Worm (Caenorhabditis elegans) whole organism, L2 larva: ENCODE measurements around the gene Y32G9A.12.
A peak's percentile ranks its signal among the peaks of the same experiment; 100 is the strongest.

Source experiments
- C34F6.9 ChIP-seq: fragments of 150-350 bp; optimal IDR thresholded peaks from 2 replicates; lab custom pipeline; 2014; ENCODE audit warnings: missing biosample characterization, missing genetic modification characterization
- R02D3.7 ChIP-seq: fragments of 150-350 bp; optimal IDR thresholded peaks from 2 replicates; lab custom pipeline; 2014; ENCODE audit warnings: missing biosample characterization, missing genetic modification characterization
- Y55F3AM.14 ChIP-seq: fragments of 200-800 bp; sonication (Bioruptor generic); optimal IDR thresholded peaks from 2 replicates; lab custom pipeline; 2018; ENCODE audit warnings: mild to moderate bottlenecking, missing genetic modification characterization, missing compliant biosample characterization
- ZK546.5 ChIP-seq: sonication (generic microtip); optimal IDR thresholded peaks from 2 replicates; lab custom pipeline; 2017; ENCODE audit warnings: missing biosample characterization, missing genetic modification characterization
- alr-1 ChIP-seq: fragments of 150-350 bp; optimal IDR thresholded peaks from 2 replicates; lab custom pipeline; 2014; ENCODE audit warnings: missing biosample characterization, missing genetic modification characterization
- ama-1 ChIP-seq: fragments of 150-350 bp; optimal IDR thresholded peaks from 2 replicates; lab custom pipeline; 2018; ENCODE audit warnings: inconsistent platforms
- blmp-1 ChIP-seq: sonication (generic microtip); optimal IDR thresholded peaks from 2 replicates; lab custom pipeline; 2017; ENCODE audit warnings: missing genetic modification characterization, mild to moderate bottlenecking, missing compliant biosample characterization, antibody characterized with exemption, moderate library complexity; ENCODE audit not compliant: insufficient read depth
- ceh-16 ChIP-seq: fragments of 150-350 bp; optimal IDR thresholded peaks from 2 replicates; lab custom pipeline; 2014; ENCODE audit warnings: missing biosample characterization, missing genetic modification characterization
- ceh-82 ChIP-seq: fragments of 150-350 bp; optimal IDR thresholded peaks from 2 replicates; lab custom pipeline; 2014; ENCODE audit warnings: missing biosample characterization, missing genetic modification characterization
- crh-2 ChIP-seq: sonication (generic microtip); optimal IDR thresholded peaks from 2 replicates; lab custom pipeline; 2017; ENCODE audit warnings: missing biosample characterization, missing genetic modification characterization
- dmd-4 ChIP-seq: sonication (generic microtip); optimal IDR thresholded peaks from 2 replicates; lab custom pipeline; 2017; ENCODE audit warnings: missing biosample characterization, missing genetic modification characterization
- egl-27 ChIP-seq: sonication (generic microtip); optimal IDR thresholded peaks from 3 replicates; lab custom pipeline; 2017; ENCODE audit warnings: missing biosample characterization, missing genetic modification reagents, missing genetic modification characterization
- elt-1 ChIP-seq: fragments of 150-350 bp; optimal IDR thresholded peaks from 2 replicates; lab custom pipeline; 2014; ENCODE audit warnings: missing biosample characterization, missing genetic modification characterization
- elt-3 ChIP-seq: sonication (generic microtip); optimal IDR thresholded peaks from 2 replicates; lab custom pipeline; 2017; ENCODE audit warnings: missing biosample characterization, missing genetic modification characterization
- fos-1 ChIP-seq: fragments of 150-350 bp; optimal IDR thresholded peaks from 2 replicates; lab custom pipeline; 2014; ENCODE audit warnings: missing biosample characterization, missing genetic modification characterization
- gmeb-1 ChIP-seq: fragments of 150-350 bp; optimal IDR thresholded peaks from 2 replicates; lab custom pipeline; 2014; ENCODE audit warnings: missing biosample characterization, missing genetic modification characterization
- lin-11 ChIP-seq: fragments of 150-350 bp; sonication (generic microtip); optimal IDR thresholded peaks from 2 replicates; lab custom pipeline; 2014; ENCODE audit warnings: missing biosample characterization, missing genetic modification characterization, inconsistent platforms, mixed read lengths
- mab-5 ChIP-seq: fragments of 150-350 bp; optimal IDR thresholded peaks from 2 replicates; lab custom pipeline; 2014; ENCODE audit warnings: missing biosample characterization, missing genetic modification characterization
- mbf-1 ChIP-seq: sonication (generic microtip); optimal IDR thresholded peaks from 2 replicates; lab custom pipeline; 2017; ENCODE audit warnings: missing biosample characterization, missing genetic modification characterization
- mdl-1 ChIP-seq, 2 experiments: fragments of 150-350 bp in 1 of 2; sonication (generic microtip) in 1 of 2; optimal IDR thresholded peaks; 2 replicates each; lab custom pipeline; 2017; ENCODE audit warnings: missing biosample characterization in 2 of 2, missing genetic modification characterization in 2 of 2
- nhr-11 ChIP-seq: fragments of 150-350 bp; optimal IDR thresholded peaks from 2 replicates; lab custom pipeline; 2014; ENCODE audit warnings: missing biosample characterization, missing genetic modification characterization
- nhr-12 ChIP-seq: fragments of 150-350 bp; optimal IDR thresholded peaks from 2 replicates; lab custom pipeline; 2014; ENCODE audit warnings: missing biosample characterization, missing genetic modification characterization
- nhr-129 ChIP-seq: fragments of 150-350 bp; optimal IDR thresholded peaks from 2 replicates; lab custom pipeline; 2014; ENCODE audit warnings: missing biosample characterization, missing genetic modification characterization
- nhr-21 ChIP-seq: fragments of 150-350 bp; optimal IDR thresholded peaks from 2 replicates; lab custom pipeline; 2014; ENCODE audit warnings: missing biosample characterization, missing genetic modification characterization
- nhr-23 ChIP-seq: fragments of 150-350 bp; optimal IDR thresholded peaks from 2 replicates; lab custom pipeline; 2014; ENCODE audit warnings: missing biosample characterization, missing genetic modification reagents, missing genetic modification characterization
- nhr-237 ChIP-seq: fragments of 150-350 bp; optimal IDR thresholded peaks from 2 replicates; lab custom pipeline; 2014; ENCODE audit warnings: missing biosample characterization, missing genetic modification characterization
- nhr-6 ChIP-seq: fragments of 150-350 bp; optimal IDR thresholded peaks from 2 replicates; lab custom pipeline; 2014; ENCODE audit warnings: missing biosample characterization, missing genetic modification characterization
- nhr-77 ChIP-seq: fragments of 150-350 bp; optimal IDR thresholded peaks from 2 replicates; lab custom pipeline; 2014; ENCODE audit warnings: missing biosample characterization, missing genetic modification characterization
- peb-1 ChIP-seq: fragments of 150-350 bp; optimal IDR thresholded peaks from 2 replicates; lab custom pipeline; 2014; ENCODE audit warnings: missing biosample characterization, missing genetic modification characterization
- sem-4 ChIP-seq: fragments of 150-350 bp; optimal IDR thresholded peaks from 2 replicates; lab custom pipeline; 2014; ENCODE audit warnings: missing biosample characterization, missing genetic modification reagents, missing genetic modification characterization
- skn-1 ChIP-seq: sonication (generic microtip); optimal IDR thresholded peaks from 2 replicates; lab custom pipeline; 2017; ENCODE audit warnings: missing biosample characterization, missing genetic modification characterization
- sma-3 ChIP-seq: sonication (generic microtip); optimal IDR thresholded peaks from 2 replicates; lab custom pipeline; 2016; ENCODE audit warnings: missing genetic modification reagents, missing genetic modification characterization, missing compliant biosample characterization
- sma-9 ChIP-seq, 2 experiments: fragments of 150-350 bp in 1 of 2; sonication (generic microtip) in 1 of 2; optimal IDR thresholded peaks; 2 replicates each; lab custom pipeline; 2014 to 2016; ENCODE audit warnings: missing genetic modification characterization in 2 of 2, mild to moderate bottlenecking in 1 of 2, missing biosample characterization in 1 of 2, missing compliant biosample characterization in 1 of 2, missing genetic modification reagents in 1 of 2, moderate library complexity in 1 of 2
- snpc-4 ChIP-seq: fragments of 150-350 bp; optimal IDR thresholded peaks from 2 replicates; lab custom pipeline; 2014; ENCODE audit warnings: missing biosample characterization, missing genetic modification characterization
- unc-39 ChIP-seq: fragments of 150-350 bp; optimal IDR thresholded peaks from 2 replicates; lab custom pipeline; 2014; ENCODE audit warnings: missing biosample characterization, missing genetic modification characterization
- unc-55 ChIP-seq: fragments of 150-350 bp; sonication (generic microtip); optimal IDR thresholded peaks from 3 replicates; lab custom pipeline; 2014; ENCODE audit warnings: missing biosample characterization, missing genetic modification reagents, missing genetic modification characterization
- unc-62 ChIP-seq: fragments of 150-350 bp; optimal IDR thresholded peaks from 2 replicates; lab custom pipeline; 2014; ENCODE audit warnings: missing biosample characterization, missing genetic modification reagents, missing genetic modification characterization
- ztf-4 ChIP-seq: fragments of 150-350 bp; optimal IDR thresholded peaks from 2 replicates; lab custom pipeline; 2014; ENCODE audit warnings: missing biosample characterization, missing genetic modification characterization

Gene Y32G9A.12

DNA sequence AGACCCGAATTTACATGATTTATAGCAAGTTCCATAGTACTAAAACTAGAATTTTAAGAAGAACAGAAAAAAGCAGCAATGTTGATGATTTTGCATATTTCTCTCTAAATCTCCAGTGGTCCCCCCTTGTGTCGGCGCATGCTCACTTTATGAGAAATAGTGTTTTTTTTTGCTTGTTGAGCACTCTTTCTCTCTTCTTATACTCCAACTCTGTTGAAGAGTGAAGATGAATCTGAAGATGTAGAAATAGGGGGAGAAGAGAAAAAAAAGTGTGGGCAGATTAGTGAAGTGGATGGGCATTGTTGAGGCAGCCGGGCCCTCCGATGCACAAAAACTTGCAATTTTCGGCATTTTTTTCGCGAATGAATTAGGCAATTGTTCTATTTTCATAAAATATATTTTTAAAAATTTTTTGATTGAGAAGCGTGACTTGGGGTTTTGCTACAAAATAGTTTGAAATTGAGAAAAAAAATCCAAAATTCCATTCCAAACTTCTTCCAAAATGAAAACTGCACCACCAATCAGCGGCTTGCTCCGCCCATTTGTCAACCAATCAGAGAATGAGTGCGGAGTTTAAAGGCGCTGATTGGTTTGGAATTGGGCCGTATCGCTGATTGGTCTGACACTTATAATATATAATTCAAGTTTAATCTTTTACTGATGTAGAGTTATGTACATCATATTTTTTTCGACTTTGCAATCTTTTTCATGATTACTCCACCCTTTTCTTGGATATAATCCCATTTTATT lies 20.6 kb upstream of the Y32G9A.12 start:
- TF ChIP-seq C34F6.9 (tag; lab: Kevin White, UChicago) (peak; percentile 10), mdl-1 (tag; optimal IDR thresholded peaks at IDR 0.05; lab: Kevin White, UChicago) (no peak), unc-55 (GFP tag; lab: Kevin White, UChicago) (peak; percentile 21)

- TF ChIP-seq gmeb-1 (no peak), elt-1 (tag; lab: Kevin White, UChicago) (no peak), skn-1 (tag; lab: Kevin White, UChicago) (no peak), ZK546.5 (no peak), blmp-1 (tag; lab: Kevin White, UChicago) (no peak), unc-55 (GFP tag; lab: Kevin White, UChicago) (no peak), C34F6.9 (tag; lab: Kevin White, UChicago) (no peak), unc-62 (GFP tag; lab: Kevin White, UChicago) (no peak), nhr-21 (tag; lab: Kevin White, UChicago) (no peak), R02D3.7 (tag; lab: Kevin White, UChicago) (no peak), nhr-11 (tag; lab: Kevin White, UChicago) (no peak), sma-3 (GFP tag; lab: Kevin White, UChicago) (no peak), ceh-16 (tag; lab: Kevin White, UChicago) (no peak), elt-3 (tag; lab: Kevin White, UChicago) (no peak), nhr-237 (tag; lab: Kevin White, UChicago) (no peak), sma-9 (GFP tag; optimal IDR thresholded peaks at IDR 0.05; lab: Kevin White, UChicago) (no peak), sma-9 (tag; optimal IDR thresholded peaks at IDR 0.05; lab: Kevin White, UChicago) (no peak), lin-11 (tag; lab: Kevin White, UChicago) (no peak), ceh-82 (tag; lab: Kevin White, UChicago) (no peak), mbf-1 (tag; lab: Kevin White, UChicago) (no peak)
- TF ChIP-seq, all 48 proteins: peak for 0
These were observed 18.0 kb upstream of the Y32G9A.12 start, which contains the start of gene glb-25 for ce11 chrV:1937963-1938362. glb-25 (plus strand) TSS chrV:1938263.

- no peak for TF ChIP-seq mab-5 (tag; lab: Kevin White, UChicago)
- no peak for TF ChIP-seq egl-27 (tag; lab: Kevin White, UChicago)
- no peak for TF ChIP-seq alr-1
- no peak for TF ChIP-seq dmd-4 (tag; lab: Kevin White, UChicago)
- TF ChIP-seq nhr-12 (tag; lab: Kevin White, UChicago), result no peak
- no peak for TF ChIP-seq ztf-4 (tag; lab: Kevin White, UChicago)
- no peak for TF ChIP-seq nhr-237 (tag; lab: Kevin White, UChicago)
- no peak for TF ChIP-seq elt-1 (tag; lab: Kevin White, UChicago)
- TF ChIP-seq unc-62 (GFP tag; lab: Kevin White, UChicago), result no peak
- TF ChIP-seq blmp-1 (tag; lab: Kevin White, UChicago), result no peak
- TF ChIP-seq, all 48 proteins: peak for 0
These were observed 15.5 kb upstream of the Y32G9A.12 start for ce11 chrV:1935494-1935893.

- TF ChIP-seq nhr-12 (tag; lab: Kevin White, UChicago) (no peak), egl-27 (tag; lab: Kevin White, UChicago) (no peak), nhr-77 (tag; lab: Kevin White, UChicago) (no peak), snpc-4 (tag; lab: Kevin White, UChicago) (no peak), unc-39 (tag; lab: Kevin White, UChicago) (no peak), nhr-237 (tag; lab: Kevin White, UChicago) (no peak), elt-1 (tag; lab: Kevin White, UChicago) (no peak), Y55F3AM.14 (GFP tag; lab: Kevin White, UChicago) (no peak), blmp-1 (tag; lab: Kevin White, UChicago) (no peak), ZK546.5 (no peak), fos-1 (no peak), sem-4 (tag; lab: Kevin White, UChicago) (no peak), nhr-6 (no peak), ama-1 (lab: Kevin White, UChicago) (no peak), crh-2 (no peak), ceh-82 (tag; lab: Kevin White, UChicago) (no peak), C34F6.9 (tag; lab: Kevin White, UChicago) (no peak), nhr-129 (no peak), nhr-23 (tag; lab: Kevin White, UChicago) (no peak), peb-1 (no peak)
These were observed 8.5 kb upstream of the Y32G9A.12 start for ce11 chrV:1928473-1928872.
